Worm (Caenorhabditis elegans) whole organism, young adult: ENCODE measurements around the gene C32D5.7.

Experiments used
- B0336.3 ChIP-seq: fragments of 200-800 bp; sonication (Bioruptor generic); IDR thresholded peaks from 2 replicates; pipeline ENCODE4 v1.3.6; 2022; ENCODE audit warnings: missing genetic modification characterization, missing compliant biosample characterization
- C17E4.6 ChIP-seq: fragments of 200-800 bp; sonication (Bioruptor generic); IDR thresholded peaks from 2 replicates; pipeline ENCODE4 v1.3.6; 2022; ENCODE audit warnings: missing genetic modification reagents, missing genetic modification characterization, missing compliant biosample characterization
- D2030.7 ChIP-seq: fragments of 200-800 bp; sonication (Bioruptor generic); IDR thresholded peaks from 2 replicates; pipeline ENCODE4 v1.3.6; 2022; ENCODE audit warnings: missing genetic modification reagents, missing genetic modification characterization, missing compliant biosample characterization
- F10E7.11 ChIP-seq: sonication (generic microtip); optimal IDR thresholded peaks from 2 replicates; lab custom pipeline; 2017; ENCODE audit warnings: mild to moderate bottlenecking, missing genetic modification characterization, moderate library complexity, missing compliant biosample characterization
- F23B12.7 ChIP-seq: sonication (generic microtip); optimal IDR thresholded peaks from 2 replicates; lab custom pipeline; 2017; ENCODE audit warnings: missing genetic modification characterization, mild to moderate bottlenecking, missing compliant biosample characterization, antibody characterized with exemption, moderate library complexity; ENCODE audit not compliant: insufficient read depth
- F33H1.4 ChIP-seq: fragments of 200-800 bp; sonication (Bioruptor generic); IDR thresholded peaks from 2 replicates; pipeline ENCODE4 v1.3.6; 2022; ENCODE audit warnings: missing genetic modification reagents, missing genetic modification characterization, missing compliant biosample characterization
- F57C9.4 ChIP-seq: sonication (generic microtip); optimal IDR thresholded peaks from 2 replicates; lab custom pipeline; 2017; ENCODE audit warnings: mild to moderate bottlenecking, missing genetic modification characterization, missing compliant biosample characterization
- T26A5.8 ChIP-seq: sonication (generic microtip); optimal IDR thresholded peaks from 2 replicates; lab custom pipeline; 2016; ENCODE audit warnings: missing genetic modification characterization, missing compliant biosample characterization
- Y53G8AR.9 ChIP-seq: fragments of 200-800 bp; sonication (Bioruptor generic); conservative IDR thresholded peaks from 2 replicates; pipeline ENCODE4 v1.3.6; 2022; ENCODE audit warnings: missing genetic modification reagents, missing genetic modification characterization, missing compliant biosample characterization
- Y67H2A.10 ChIP-seq: fragments of 200-800 bp; sonication (Bioruptor generic); conservative IDR thresholded peaks from 2 replicates; pipeline ENCODE4 v1.3.6; 2022; ENCODE audit warnings: missing genetic modification reagents, missing genetic modification characterization, missing compliant biosample characterization
- Y79H2A.3 ChIP-seq: fragments of 200-800 bp; sonication (Bioruptor generic); conservative IDR thresholded peaks from 2 replicates; pipeline ENCODE4 v1.3.6; 2022; ENCODE audit warnings: missing genetic modification reagents, missing genetic modification characterization, missing compliant biosample characterization
- Y95B8A.8 ChIP-seq: fragments of 200-800 bp; sonication (Bioruptor generic); IDR thresholded peaks from 2 replicates; pipeline ENCODE4 v1.3.6; 2022; ENCODE audit warnings: missing genetic modification reagents, missing genetic modification characterization, missing compliant biosample characterization
- ZK185.1 ChIP-seq: sonication (generic microtip); optimal IDR thresholded peaks from 2 replicates; lab custom pipeline; 2016; ENCODE audit warnings: mild to moderate bottlenecking, missing genetic modification characterization, missing compliant biosample characterization; ENCODE audit not compliant: poor library complexity, severe bottlenecking
- ama-1 ChIP-seq, 3 experiments: fragments of 150-350 bp in 1 of 3; sonication (generic microtip) in 2 of 3; optimal IDR thresholded peaks; 2 replicates each; lab custom pipeline; 2014 to 2018; ENCODE audit warnings: missing biosample characterization in 2 of 3, missing genetic modification characterization in 2 of 3, missing genetic modification reagents in 2 of 3
- bed-2 ChIP-seq: fragments of 200-800 bp; sonication (Bioruptor generic); IDR thresholded peaks from 2 replicates; pipeline ENCODE4 v1.3.6; 2022; ENCODE audit warnings: missing genetic modification reagents, missing genetic modification characterization, missing compliant biosample characterization
- ccch-3 ChIP-seq: fragments of 200-800 bp; sonication (Bioruptor generic); optimal IDR thresholded peaks from 2 replicates; lab custom pipeline; 2018; ENCODE audit warnings: mild to moderate bottlenecking, missing genetic modification characterization, missing compliant biosample characterization
- cebp-1 ChIP-seq, 2 experiments: fragments of 200-800 bp in 1 of 2; sonication (Bioruptor generic) in 1 of 2; sonication (generic microtip) in 1 of 2; IDR thresholded peaks in 1 of 2; optimal IDR thresholded peaks in 1 of 2; 2 replicates each; pipeline versions ENCODE4 v1.3.6 to Lab custom; 2017 to 2022; ENCODE audit warnings: missing compliant biosample characterization in 2 of 2, missing genetic modification characterization in 2 of 2, mild to moderate bottlenecking in 1 of 2, missing genetic modification reagents in 1 of 2, moderate library complexity in 1 of 2
- ceh-91 ChIP-seq: fragments of 200-800 bp; sonication (Bioruptor generic); IDR thresholded peaks from 2 replicates; pipeline ENCODE4 v1.3.6; 2022; ENCODE audit warnings: missing genetic modification reagents, missing genetic modification characterization, missing compliant biosample characterization
- chd-7 ChIP-seq: sonication (generic microtip); optimal IDR thresholded peaks from 2 replicates; lab custom pipeline; 2016; ENCODE audit warnings: mild to moderate bottlenecking, missing genetic modification characterization, moderate library complexity, missing compliant biosample characterization
- dox-1 ChIP-seq: fragments of 200-800 bp; sonication (Bioruptor generic); IDR thresholded peaks from 2 replicates; pipeline ENCODE4 v1.3.6; 2022; ENCODE audit warnings: missing genetic modification reagents, missing genetic modification characterization, missing compliant biosample characterization
- efl-1 ChIP-seq: fragments of 150-350 bp; optimal IDR thresholded peaks from 2 replicates; lab custom pipeline; 2014; ENCODE audit warnings: missing biosample characterization, missing genetic modification reagents, missing genetic modification characterization
- ekl-4 ChIP-seq: fragments of 200-800 bp; sonication (Bioruptor generic); IDR thresholded peaks from 2 replicates; pipeline ENCODE4 v1.3.6; 2022; ENCODE audit warnings: missing genetic modification reagents, missing genetic modification characterization, missing compliant biosample characterization
- ets-4 ChIP-seq: fragments of 200-800 bp; sonication (Bioruptor generic); optimal IDR thresholded peaks from 2 replicates; lab custom pipeline; 2018; ENCODE audit warnings: mild to moderate bottlenecking, missing genetic modification characterization, missing compliant biosample characterization
- him-1 ChIP-seq: sonication (generic microtip); optimal IDR thresholded peaks from 2 replicates; lab custom pipeline; 2016; ENCODE audit warnings: missing genotype, missing genetic modification reagents, missing genetic modification characterization, missing compliant biosample characterization
- hlh-12 ChIP-seq: sonication (generic microtip); optimal IDR thresholded peaks from 2 replicates; lab custom pipeline; 2016; ENCODE audit warnings: missing genetic modification characterization, missing compliant biosample characterization
- hmg-20 ChIP-seq: fragments of 200-800 bp; sonication (Bioruptor generic); IDR thresholded peaks from 2 replicates; pipeline ENCODE4 v1.3.6; 2022; ENCODE audit warnings: missing genetic modification reagents, missing genetic modification characterization, missing compliant biosample characterization
- hrde-1 ChIP-seq: sonication (generic microtip); optimal IDR thresholded peaks from 2 replicates; lab custom pipeline; 2016; ENCODE audit warnings: missing genetic modification characterization, mild to moderate bottlenecking, missing compliant biosample characterization, moderate library complexity, missing genotype, missing genetic modification reagents, borderline replicate concordance
- let-526 ChIP-seq: fragments of 200-800 bp; sonication (Bioruptor generic); IDR thresholded peaks from 2 replicates; pipeline ENCODE4 v1.3.6; 2022; ENCODE audit warnings: missing genetic modification reagents, missing genetic modification characterization, missing compliant biosample characterization
- let-607 ChIP-seq, 2 experiments: fragments of 200-800 bp in 1 of 2; sonication (Bioruptor generic) in 1 of 2; sonication (generic microtip) in 1 of 2; optimal IDR thresholded peaks; 2 replicates each; lab custom pipeline; 2016 to 2018; ENCODE audit warnings: mild to moderate bottlenecking in 2 of 2, missing compliant biosample characterization in 2 of 2, missing genetic modification characterization in 2 of 2, moderate library complexity in 2 of 2, missing genotype in 1 of 2
- lin-54 ChIP-seq: fragments of 200-800 bp; sonication (Bioruptor generic); optimal IDR thresholded peaks from 2 replicates; lab custom pipeline; 2018; ENCODE audit warnings: mild to moderate bottlenecking, missing genetic modification characterization, missing compliant biosample characterization
- lsl-1 ChIP-seq: fragments of 200-800 bp; sonication (Bioruptor generic); optimal IDR thresholded peaks from 2 replicates; lab custom pipeline; 2018; ENCODE audit warnings: mild to moderate bottlenecking, missing genetic modification characterization, moderate library complexity, missing compliant biosample characterization
- mes-4 ChIP-seq: sonication (generic microtip); optimal IDR thresholded peaks from 2 replicates; lab custom pipeline; 2016; ENCODE audit warnings: missing genotype, missing genetic modification characterization, missing compliant biosample characterization
- pbrm-1 ChIP-seq: fragments of 200-800 bp; sonication (Bioruptor generic); IDR thresholded peaks from 2 replicates; pipeline ENCODE4 v1.3.6; 2022; ENCODE audit warnings: missing genetic modification reagents, missing genetic modification characterization, missing compliant biosample characterization
- rcor-1 ChIP-seq: fragments of 200-800 bp; sonication (Bioruptor generic); IDR thresholded peaks from 2 replicates; pipeline ENCODE4 v1.3.6; 2022; ENCODE audit warnings: missing genetic modification reagents, missing genetic modification characterization, missing compliant biosample characterization
- rec-8 ChIP-seq, 2 experiments: sonication (generic microtip); optimal IDR thresholded peaks; 2 replicates each; lab custom pipeline; 2016; ENCODE audit warnings: mild to moderate bottlenecking in 2 of 2, missing genetic modification characterization in 2 of 2, missing genetic modification reagents in 2 of 2, missing genotype in 2 of 2, missing biosample characterization in 1 of 2, missing compliant biosample characterization in 1 of 2, moderate library complexity in 1 of 2
- rpc-1 ChIP-seq, 2 experiments: fragments of 150-350 bp in 1 of 2; sonication (generic microtip) in 1 of 2; optimal IDR thresholded peaks; 2 replicates each; lab custom pipeline; 2014 to 2018; ENCODE audit warnings: missing biosample characterization in 1 of 2, missing genetic modification characterization in 1 of 2, missing genetic modification reagents in 1 of 2, missing genotype in 1 of 2
- sea-2 ChIP-seq: fragments of 200-800 bp; sonication (Bioruptor generic); IDR thresholded peaks from 2 replicates; pipeline ENCODE4 v1.3.6; 2022; ENCODE audit warnings: missing genetic modification characterization, missing compliant biosample characterization
- snpc-1.1 ChIP-seq: sonication (generic microtip); optimal IDR thresholded peaks from 2 replicates; lab custom pipeline; 2017; ENCODE audit warnings: missing genetic modification characterization, mild to moderate bottlenecking, missing compliant biosample characterization, antibody characterized with exemption, moderate library complexity, missing genotype, missing genetic modification reagents; ENCODE audit not compliant: insufficient read depth
- snpc-4 ChIP-seq, 5 experiments: fragments of 150-350 bp in 1 of 5; sonication (generic microtip) in 4 of 5; optimal IDR thresholded peaks; 2 replicates each; lab custom pipeline; 2014 to 2018; ENCODE audit warnings: missing genetic modification characterization in 5 of 5, missing biosample characterization in 3 of 5, antibody characterized with exemption in 2 of 5, mild to moderate bottlenecking in 2 of 5, missing compliant biosample characterization in 2 of 5, missing genotype in 2 of 5, moderate library complexity in 2 of 5, missing genetic modification reagents in 1 of 5
- tlf-1 ChIP-seq: fragments of 200-800 bp; sonication (Bioruptor generic); optimal IDR thresholded peaks from 2 replicates; lab custom pipeline; 2018; ENCODE audit warnings: mild to moderate bottlenecking, missing genetic modification characterization, missing compliant biosample characterization
- unc-62 ChIP-seq: fragments of 150-350 bp; optimal IDR thresholded peaks from 2 replicates; lab custom pipeline; 2014; ENCODE audit warnings: missing biosample characterization, missing genetic modification reagents, missing genetic modification characterization
- xnd-1 ChIP-seq: sonication (generic microtip); optimal IDR thresholded peaks from 2 replicates; lab custom pipeline; 2016; ENCODE audit warnings: missing genotype, missing genetic modification reagents, missing genetic modification characterization, missing compliant biosample characterization
- zfh-2 ChIP-seq: fragments of 200-800 bp; sonication (Bioruptor generic); conservative IDR thresholded peaks from 2 replicates; pipeline ENCODE4 v1.3.6; 2022; ENCODE audit warnings: missing genetic modification reagents, missing genetic modification characterization, missing compliant biosample characterization
- ztf-22 ChIP-seq: fragments of 200-800 bp; sonication (Bioruptor generic); optimal IDR thresholded peaks from 2 replicates; lab custom pipeline; 2018; ENCODE audit warnings: mild to moderate bottlenecking, missing genetic modification characterization, moderate library complexity, missing compliant biosample characterization
- ztf-26 ChIP-seq: sonication (generic microtip); optimal IDR thresholded peaks from 2 replicates; lab custom pipeline; 2017; ENCODE audit warnings: missing genetic modification characterization, missing compliant biosample characterization

C32D5.7 gene

ce11 chrII:6383183-6383695 is 43.4 kb upstream of the C32D5.7 start, which contains the start of gene F58F12.1 (continued):
- TF ChIP-seq F23B12.7 (tag; lab: Kevin White, UChicago) (peak; percentile 93), Y95B8A.8 (GFP tag; lab: Robert Waterston, UW) (no peak), mes-4 (tag; lab: Kevin White, UChicago) (no peak), T26A5.8 (tag; lab: Kevin White, UChicago) (no peak), ZK185.1 (peak; percentile 63), Y79H2A.3 (GFP tag; lab: Robert Waterston, UW) (no peak), snpc-1.1 (tag; lab: Kevin White, UChicago) (no peak), xnd-1 (tag; lab: Kevin White, UChicago) (no peak), efl-1 (GFP tag; lab: Kevin White, UChicago) (peak; percentile 13), ceh-91 (GFP tag; lab: Robert Waterston, UW) (peak; percentile 43), dox-1 (peak; percentile 56), ztf-22 (GFP tag; lab: Kevin White, UChicago) (no peak), hlh-12 (tag; lab: Kevin White, UChicago) (no peak), him-1 (tag; lab: Kevin White, UChicago) (no peak), tlf-1 (GFP tag; lab: Kevin White, UChicago) (peak; percentile 5), ccch-3 (GFP tag; lab: Kevin White, UChicago) (no peak), pbrm-1 (GFP tag; lab: Robert Waterston, UW) (no peak), F33H1.4 (GFP tag; lab: Robert Waterston, UW) (peak; percentile 15; the same call in 1 of the 2 replicates), lin-54 (peak; percentile 45), ama-1 (optimal IDR thresholded peaks at IDR 0.05; lab: Kevin White, UChicago) (no peak), ama-1 (GFP tag; optimal IDR thresholded peaks at IDR 0.05; lab: Kevin White, UChicago) (no peak), B0336.3 (GFP tag; lab: Robert Waterston, UW) (no peak), cebp-1 (GFP tag; IDR thresholded peaks at IDR 0.05; lab: Robert Waterston, UW) (no peak), cebp-1 (tag; optimal IDR thresholded peaks at IDR 0.05; lab: Kevin White, UChicago) (peak; percentile 10), F57C9.4 (tag; lab: Kevin White, UChicago) (no peak), lsl-1 (GFP tag; lab: Kevin White, UChicago) (peak; percentile 53), C17E4.6 (GFP tag; lab: Robert Waterston, UW) (no peak), rpc-1 (optimal IDR thresholded peaks at IDR 0.05; lab: Kevin White, UChicago) (no peak), rpc-1 (tag; optimal IDR thresholded peaks at IDR 0.05; lab: Kevin White, UChicago) (no peak), bed-2 (no peak), ekl-4 (GFP tag; lab: Robert Waterston, UW) (no peak), D2030.7 (GFP tag; lab: Robert Waterston, UW) (peak; percentile 21; the same call in 1 of the 2 replicates), hmg-20 (GFP tag; lab: Robert Waterston, UW) (no peak), let-526 (GFP tag; lab: Robert Waterston, UW) (no peak), rcor-1 (no peak), Y53G8AR.9 (no peak), Y67H2A.10 (GFP tag; lab: Robert Waterston, UW) (0 out of 2 replicates have a peak, but pooled peaks have one; percentile 25), sea-2 (GFP tag; lab: Robert Waterston, UW) (no peak), zfh-2 (no peak), F10E7.11 (no peak), hrde-1 (tag; lab: Kevin White, UChicago) (no peak), let-607 (tag; optimal IDR thresholded peaks at IDR 0.05; lab: Kevin White, UChicago) (no peak), unc-62 (GFP tag; lab: Kevin White, UChicago) (no peak), chd-7 (tag; lab: Kevin White, UChicago) (no peak), ztf-26 (tag; lab: Kevin White, UChicago) (no peak), snpc-4 (GFP tag; optimal IDR thresholded peaks at IDR 0.05; lab: Kevin White, UChicago) (peak; percentile 27), snpc-4 (tag; optimal IDR thresholded peaks at IDR 0.05; lab: Kevin White, UChicago) (peak in 2 of 4 experiments; percentile 24 to 57), rec-8 (tag; optimal IDR thresholded peaks at IDR 0.05; lab: Kevin White, UChicago) (no peak), ets-4 (GFP tag; lab: Kevin White, UChicago) (no peak)
